Worm (Caenorhabditis elegans) whole organism, L4 larva: Measurements from ENCODE around the gene vab-8.

Source experiments
- F26F4.8 ChIP-seq: fragments of 200-800 bp; sonication (Bioruptor generic); conservative IDR thresholded peaks from 2 replicates; pipeline ENCODE4 v1.3.6; 2022; ENCODE audit warnings: missing genetic modification characterization, missing compliant biosample characterization
- T20F7.1 ChIP-seq: fragments of 200-800 bp; sonication (Bioruptor generic); optimal IDR thresholded peaks from 2 replicates; lab custom pipeline; 2018; ENCODE audit warnings: mild to moderate bottlenecking, missing genetic modification characterization, missing compliant biosample characterization
- Y105C5A.15 ChIP-seq: fragments of 200-800 bp; sonication (Bioruptor generic); IDR thresholded peaks from 2 replicates; pipeline ENCODE4 v1.3.6; 2022; ENCODE audit warnings: missing genetic modification characterization, missing compliant biosample characterization
- Y48G9A.11 ChIP-seq: fragments of 200-800 bp; sonication (Bioruptor generic); IDR thresholded peaks from 2 replicates; pipeline ENCODE4 v1.3.6; 2022; ENCODE audit warnings: missing genetic modification reagents, missing genetic modification characterization, missing compliant biosample characterization
- ZK337.2 ChIP-seq: fragments of 200-800 bp; sonication (Bioruptor generic); IDR thresholded peaks from 2 replicates; pipeline ENCODE4 v1.3.6; 2022; ENCODE audit warnings: missing genetic modification reagents, missing genetic modification characterization, missing compliant biosample characterization
- ZK546.5 ChIP-seq, 2 experiments: sonication (generic microtip); optimal IDR thresholded peaks; 2 replicates each; lab custom pipeline; 2017; ENCODE audit warnings: missing biosample characterization in 2 of 2, missing genetic modification characterization in 2 of 2
- aly-2 ChIP-seq: sonication (generic microtip); optimal IDR thresholded peaks from 2 replicates; lab custom pipeline; 2018; ENCODE audit warnings: missing biosample characterization, missing genetic modification characterization
- ceh-28 ChIP-seq: fragments of 150-350 bp; optimal IDR thresholded peaks from 2 replicates; lab custom pipeline; 2014; ENCODE audit warnings: missing biosample characterization, missing genetic modification reagents, missing genetic modification characterization
- ceh-62 ChIP-seq: sonication (generic microtip); optimal IDR thresholded peaks from 2 replicates; lab custom pipeline; 2017; ENCODE audit warnings: missing biosample characterization, missing genetic modification characterization
- daf-16 ChIP-seq, 3 experiments: sonication (generic microtip); optimal IDR thresholded peaks; 2 replicates each; lab custom pipeline; 2016 to 2017; ENCODE audit warnings: missing genetic modification characterization in 3 of 3, missing genetic modification reagents in 3 of 3, mild to moderate bottlenecking in 2 of 3, missing compliant biosample characterization in 2 of 3, missing biosample characterization in 1 of 3, moderate library complexity in 1 of 3
- dmd-6 ChIP-seq: fragments of 200-800 bp; sonication (Bioruptor generic); IDR thresholded peaks from 2 replicates; pipeline ENCODE4 v1.3.6; 2022; ENCODE audit warnings: missing genetic modification reagents, missing genetic modification characterization, missing compliant biosample characterization
- duxl-1 ChIP-seq: sonication (generic microtip); optimal IDR thresholded peaks from 2 replicates; lab custom pipeline; 2016; ENCODE audit warnings: mild to moderate bottlenecking, missing genetic modification characterization, moderate library complexity, missing compliant biosample characterization; ENCODE audit not compliant: poor library complexity
- gei-8 ChIP-seq: fragments of 200-800 bp; sonication (Bioruptor generic); optimal IDR thresholded peaks from 2 replicates; lab custom pipeline; 2018; ENCODE audit warnings: mild to moderate bottlenecking, missing genetic modification characterization, missing compliant biosample characterization
- hif-1 ChIP-seq, 2 experiments: sonication (generic microtip); optimal IDR thresholded peaks; 2 replicates each; lab custom pipeline; 2016 to 2017; ENCODE audit warnings: missing compliant biosample characterization in 2 of 2, missing genetic modification characterization in 2 of 2, missing genetic modification reagents in 2 of 2, missing genotype in 2 of 2, mild to moderate bottlenecking in 1 of 2
- hlh-11 ChIP-seq: fragments of 200-800 bp; sonication (Bioruptor generic); optimal IDR thresholded peaks from 2 replicates; lab custom pipeline; 2018; ENCODE audit warnings: mild to moderate bottlenecking, missing genetic modification characterization, missing compliant biosample characterization
- jun-1 ChIP-seq: fragments of 150-350 bp; optimal IDR thresholded peaks from 2 replicates; lab custom pipeline; 2014; ENCODE audit warnings: missing biosample characterization, missing genetic modification reagents, missing genetic modification characterization
- madf-5 ChIP-seq, 2 experiments: fragments of 200-800 bp; sonication (Bioruptor generic); IDR thresholded peaks; 2 replicates each; pipeline ENCODE4 v1.3.6; 2022; ENCODE audit warnings: missing compliant biosample characterization in 2 of 2, missing genetic modification characterization in 2 of 2
- mdl-1 ChIP-seq, 2 experiments: fragments of 150-350 bp in 1 of 2; sonication (generic microtip) in 1 of 2; optimal IDR thresholded peaks; 2 replicates each; lab custom pipeline; 2014 to 2017; ENCODE audit warnings: missing biosample characterization in 2 of 2, missing genetic modification characterization in 2 of 2
- mes-2 ChIP-seq: sonication (generic microtip); optimal IDR thresholded peaks from 2 replicates; lab custom pipeline; 2016; ENCODE audit warnings: missing genotype, mild to moderate bottlenecking, missing genetic modification characterization, missing compliant biosample characterization; ENCODE audit not compliant: poor library complexity, severe bottlenecking
- nhr-10 ChIP-seq: fragments of 150-350 bp; optimal IDR thresholded peaks from 2 replicates; lab custom pipeline; 2014; ENCODE audit warnings: missing biosample characterization, missing genetic modification characterization
- nhr-102 ChIP-seq: sonication (generic microtip); optimal IDR thresholded peaks from 2 replicates; lab custom pipeline; 2016; ENCODE audit warnings: mild to moderate bottlenecking, missing genetic modification characterization, moderate library complexity, missing compliant biosample characterization
- nhr-111 ChIP-seq: fragments of 200-800 bp; sonication (Bioruptor generic); optimal IDR thresholded peaks from 2 replicates; lab custom pipeline; 2018; ENCODE audit warnings: mild to moderate bottlenecking, missing genetic modification characterization, missing compliant biosample characterization
- nhr-237 ChIP-seq: sonication (generic microtip); optimal IDR thresholded peaks from 2 replicates; lab custom pipeline; 2017; ENCODE audit warnings: missing biosample characterization, missing genetic modification characterization
- nhr-28 ChIP-seq: fragments of 150-350 bp; optimal IDR thresholded peaks from 2 replicates; lab custom pipeline; 2014; ENCODE audit warnings: missing biosample characterization, missing genetic modification characterization
- nhr-6 ChIP-seq: fragments of 150-350 bp; optimal IDR thresholded peaks from 2 replicates; lab custom pipeline; 2014; ENCODE audit warnings: missing biosample characterization, missing genetic modification characterization
- nhr-77 ChIP-seq: fragments of 150-350 bp; optimal IDR thresholded peaks from 2 replicates; lab custom pipeline; 2014; ENCODE audit warnings: missing biosample characterization, missing genetic modification characterization
- pqm-1 ChIP-seq: sonication (generic microtip); optimal IDR thresholded peaks from 2 replicates; lab custom pipeline; 2017; ENCODE audit warnings: missing biosample characterization, missing genetic modification characterization
- sdz-12 ChIP-seq: fragments of 200-800 bp; sonication (Bioruptor generic); optimal IDR thresholded peaks from 2 replicates; lab custom pipeline; 2018; ENCODE audit warnings: mild to moderate bottlenecking, missing genetic modification characterization, missing compliant biosample characterization
- set-16 ChIP-seq: fragments of 200-800 bp; sonication (Bioruptor generic); IDR thresholded peaks from 2 replicates; pipeline ENCODE4 v1.3.6; 2022; ENCODE audit warnings: missing genetic modification reagents, missing genetic modification characterization, missing compliant biosample characterization
- skn-1 ChIP-seq: fragments of 150-350 bp; optimal IDR thresholded peaks from 2 replicates; lab custom pipeline; 2014; ENCODE audit warnings: missing biosample characterization, missing genetic modification characterization
- spr-3 ChIP-seq: fragments of 200-800 bp; sonication (Bioruptor generic); optimal IDR thresholded peaks from 2 replicates; lab custom pipeline; 2018; ENCODE audit warnings: mild to moderate bottlenecking, missing genetic modification characterization, missing compliant biosample characterization
- tag-97 ChIP-seq: fragments of 200-800 bp; sonication (Bioruptor generic); IDR thresholded peaks from 2 replicates; pipeline ENCODE4 v1.3.6; 2022; ENCODE audit warnings: missing genetic modification characterization, missing compliant biosample characterization
- unc-130 ChIP-seq: sonication (generic microtip); optimal IDR thresholded peaks from 2 replicates; lab custom pipeline; 2016; ENCODE audit warnings: missing genetic modification reagents, missing genetic modification characterization, missing compliant biosample characterization
- unc-62 ChIP-seq, 3 experiments: fragments of 150-350 bp in 1 of 3; sonication (generic microtip); optimal IDR thresholded peaks in 2 of 3; peaks in 1 of 3; 1 replicate in 1 of 3; 2 replicates in 2 of 3; lab custom pipeline; 2014 to 2017; ENCODE audit warnings: missing biosample characterization in 3 of 3, missing genetic modification characterization in 3 of 3, missing genetic modification reagents in 3 of 3, missing genotype in 1 of 3
- zfp-3 ChIP-seq: fragments of 200-800 bp; sonication (Bioruptor generic); conservative IDR thresholded peaks from 2 replicates; pipeline ENCODE4 v1.3.6; 2022; ENCODE audit warnings: missing genetic modification reagents, missing genetic modification characterization, missing compliant biosample characterization
- zip-2 ChIP-seq: fragments of 150-350 bp; optimal IDR thresholded peaks from 2 replicates; lab custom pipeline; 2014; ENCODE audit warnings: missing biosample characterization, missing genetic modification characterization
- ztf-7 ChIP-seq: fragments of 150-350 bp; optimal IDR thresholded peaks from 2 replicates; lab custom pipeline; 2014; ENCODE audit warnings: missing biosample characterization, missing genetic modification characterization

Gene vab-8

ce11 chrV:12213027-12213426 lies at the start of gene vab-8:
Gene vab-8 (plus strand): TSS chrV:12213327.
- TF ChIP-seq dmd-6 (peak; percentile 39; the same call in 1 of the 2 replicates), nhr-10 (tag; lab: Kevin White, UChicago) (no peak), ceh-62 (tag; lab: Kevin White, UChicago) (no peak), Y105C5A.15 (no peak), pqm-1 (tag; lab: Kevin White, UChicago) (peak; percentile 34), hlh-11 (tag; lab: Kevin White, UChicago) (peak; percentile 7), nhr-28 (tag; lab: Kevin White, UChicago) (peak; percentile 46)

ce11 chrV:12167031-12167430 lies 46.1 kb upstream of the vab-8 start:
- TF ChIP-seq zfp-3 (GFP tag; lab: Robert Waterston, UW) = no peak
- TF ChIP-seq T20F7.1 (GFP tag; lab: Kevin White, UChicago) = no peak
- TF ChIP-seq set-16 = peak; percentile 97

DNA sequence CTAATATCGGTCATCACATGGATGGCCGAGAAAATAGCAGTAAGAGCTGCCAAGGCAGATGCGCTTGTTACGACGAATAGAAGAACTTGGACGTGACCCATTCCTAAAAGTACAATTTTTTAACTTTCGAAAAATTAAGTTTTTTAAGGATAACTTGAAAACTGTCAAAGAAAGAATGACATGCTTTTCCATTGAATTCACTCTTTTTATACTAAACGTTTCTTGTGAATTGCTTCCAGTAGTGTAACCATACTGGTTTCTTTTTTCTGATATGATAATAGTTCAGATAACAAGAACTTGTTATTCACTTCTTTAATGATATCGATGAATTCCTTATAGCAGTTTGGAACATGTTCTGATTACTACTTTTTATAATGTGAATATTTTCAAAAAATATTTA lies 45.5 kb upstream of the vab-8 start, which contains the start of gene col-37:
Gene col-37, minus strand, starts transcription at position 101 of the 400 bp plus-strand sequence.
- TF ChIP-seq unc-130 (GFP tag; lab: Kevin White, UChicago) = no peak
- TF ChIP-seq mdl-1 (tag; optimal IDR thresholded peaks at IDR 0.05; lab: Kevin White, UChicago) = peak in 1 of 2 experiments; percentile 16

- TF ChIP-seq duxl-1 (tag; lab: Kevin White, UChicago) (no peak), sdz-12 (GFP tag; lab: Kevin White, UChicago) (no peak), nhr-28 (tag; lab: Kevin White, UChicago) (no peak), hif-1 (tag; optimal IDR thresholded peaks at IDR 0.05; lab: Kevin White, UChicago) (no peak), F26F4.8 (no peak), Y48G9A.11 (GFP tag; lab: Robert Waterston, UW) (no peak), jun-1 (tag; lab: Kevin White, UChicago) (no peak), ZK546.5 (tag; optimal IDR thresholded peaks at IDR 0.05; lab: Kevin White, UChicago) (no peak), spr-3 (GFP tag; lab: Kevin White, UChicago) (no peak), ZK337.2 (GFP tag; lab: Robert Waterston, UW) (no peak), ceh-62 (tag; lab: Kevin White, UChicago) (no peak), nhr-237 (tag; lab: Kevin White, UChicago) (no peak), tag-97 (GFP tag; lab: Robert Waterston, UW) (no peak), nhr-102 (tag; lab: Kevin White, UChicago) (no peak), mes-2 (no peak), skn-1 (tag; lab: Kevin White, UChicago) (no peak)
These were observed 43.0 kb upstream of the vab-8 start, which contains the start of gene ZK863.1 for ce11 chrV:12170114-12170513. Gene ZK863.1 (minus strand): TSS chrV:12170214.

DNA sequence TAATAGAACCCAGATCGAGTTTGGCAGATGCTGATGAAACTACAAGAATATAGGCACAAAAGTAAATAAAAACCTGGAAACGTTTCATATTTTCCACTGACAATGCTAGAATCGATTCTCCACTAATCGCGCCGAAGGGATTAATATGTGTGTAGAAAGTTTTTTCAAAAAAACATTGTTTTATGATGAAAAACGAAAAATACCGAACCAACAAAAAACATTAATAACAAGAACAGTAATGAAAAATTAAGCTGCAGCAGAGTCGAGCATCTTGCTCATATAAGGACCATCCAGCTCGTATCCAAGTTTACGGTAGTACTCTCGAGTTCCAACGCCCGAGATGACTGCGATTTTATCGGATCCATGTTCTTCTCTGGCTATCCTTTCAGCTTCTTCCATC lies 33.8 kb upstream of the vab-8 start, which contains the start of gene clec-224:
Gene clec-224, minus strand, starts transcription at position 101 of the 400 bp plus-strand sequence.
- no peak for TF ChIP-seq nhr-77 (tag; lab: Kevin White, UChicago)
- no peak for TF ChIP-seq aly-2
- peak in 1 of 2 experiments; percentile 47 for TF ChIP-seq unc-62 (GFP tag; optimal IDR thresholded peaks at IDR 0.05 in 1 of 2; lab: Kevin White, UChicago)
- no peak for TF ChIP-seq unc-62 (tag; optimal IDR thresholded peaks at IDR 0.05; lab: Kevin White, UChicago)

DNA sequence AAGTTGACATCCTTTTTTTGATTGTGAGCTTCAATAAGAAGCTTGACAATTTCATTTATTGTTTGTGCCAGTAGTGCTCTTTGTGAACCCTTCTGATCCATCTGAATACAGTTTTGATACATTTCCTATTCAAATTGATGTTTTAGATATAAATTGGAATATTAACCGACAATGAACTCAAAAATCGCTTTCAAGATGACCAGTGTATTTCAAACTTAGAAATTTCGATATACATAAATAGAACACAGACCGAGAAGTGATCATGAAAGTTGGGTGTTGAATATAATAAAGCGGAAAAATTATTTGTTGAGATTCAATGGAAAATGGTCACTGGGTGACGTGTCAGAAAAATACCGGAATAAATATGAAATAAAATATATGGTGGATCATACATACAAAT lies 31.8 kb upstream of the vab-8 start, which contains the start of gene elpc-3:
Gene elpc-3, minus strand, starts transcription at position 101 of the 400 bp plus-strand sequence.
- TF ChIP-seq gei-8 (GFP tag; lab: Kevin White, UChicago) = no peak
- TF ChIP-seq ceh-28 (tag; lab: Kevin White, UChicago) = no peak
- no peak for TF ChIP-seq zip-2 (tag; lab: Kevin White, UChicago)
- no peak for TF ChIP-seq daf-16 (GFP tag; optimal IDR thresholded peaks at IDR 0.05; lab: Kevin White, UChicago)
- no peak for TF ChIP-seq daf-16 (tag; optimal IDR thresholded peaks at IDR 0.05; lab: Kevin White, UChicago)
- TF ChIP-seq nhr-6 (tag; lab: Kevin White, UChicago) = no peak
- TF ChIP-seq nhr-111 (GFP tag; lab: Kevin White, UChicago) = no peak
- TF ChIP-seq ceh-62 (tag; lab: Kevin White, UChicago) = no peak
- no peak for TF ChIP-seq madf-5 (GFP tag; IDR thresholded peaks at IDR 0.05; lab: Robert Waterston, UW)
- TF ChIP-seq ztf-7 (tag; lab: Kevin White, UChicago) = no peak
- TF ChIP-seq tag-97 (GFP tag; lab: Robert Waterston, UW) = no peak
- TF ChIP-seq, all 104 proteins: peak for 0
